Fruit fly (Drosophila melanogaster) whole organism, embryonic: ENCODE measurements around the gene CG46463.
A peak's percentile ranks its signal among the peaks of the same experiment; 100 is the strongest.

ENCODE experiments used
- Aef1 ChIP-seq: fragments of 200-800 bp; sonication (Bioruptor generic); IDR thresholded peaks from 3 replicates; pipeline ENCODE4 v1.3.6; 2022; ENCODE audit warnings: missing biosample characterization, missing genetic modification characterization
- CG12236 ChIP-seq: fragments of 200-800 bp; sonication (Bioruptor generic); optimal IDR thresholded peaks from 2 replicates; lab custom pipeline; 2016; ENCODE audit warnings: missing biosample characterization, missing genetic modification characterization
- CG12744 ChIP-seq: fragments of 200-800 bp; sonication (Bioruptor generic); optimal IDR thresholded peaks from 2 replicates; lab custom pipeline; 2016; ENCODE audit warnings: missing biosample characterization, missing genetic modification characterization
- CG14860 ChIP-seq: fragments of 200-800 bp; sonication (Bioruptor generic); IDR thresholded peaks from 3 replicates; pipeline ENCODE4 v1.3.6; 2022; ENCODE audit warnings: missing biosample characterization, missing genetic modification characterization; ENCODE audit not compliant: partially characterized antibody
- CG15011 ChIP-seq: fragments of 200-800 bp; sonication (Bioruptor generic); optimal IDR thresholded peaks from 3 replicates; lab custom pipeline; 2018; ENCODE audit warnings: missing biosample characterization, mild to moderate bottlenecking, missing genetic modification characterization
- CG16815 ChIP-seq: fragments of 200-800 bp; sonication (Bioruptor generic); optimal IDR thresholded peaks from 3 replicates; lab custom pipeline; 2017; ENCODE audit warnings: missing biosample characterization, mild to moderate bottlenecking, missing genetic modification characterization
- CG16863 ChIP-seq: fragments of 200-800 bp; sonication (Bioruptor generic); optimal IDR thresholded peaks from 3 replicates; lab custom pipeline; 2016; ENCODE audit warnings: missing biosample characterization, missing genetic modification characterization
- CG1832 ChIP-seq: fragments of 200-800 bp; sonication (Bioruptor generic); optimal IDR thresholded peaks from 2 replicates; lab custom pipeline; 2017; ENCODE audit warnings: missing biosample characterization, mild to moderate bottlenecking, missing genetic modification characterization, inconsistent platforms
- CG2875 ChIP-seq: fragments of 200-800 bp; sonication (Bioruptor generic); optimal IDR thresholded peaks from 2 replicates; lab custom pipeline; 2017; ENCODE audit warnings: missing biosample characterization, mild to moderate bottlenecking, missing genetic modification characterization, missing genetic modification reagents
- CG3065 ChIP-seq: fragments of 200-800 bp; sonication (Bioruptor generic); optimal IDR thresholded peaks from 2 replicates; lab custom pipeline; 2016; ENCODE audit warnings: missing biosample characterization, missing genetic modification characterization
- CG3163 ChIP-seq: fragments of 200-800 bp; sonication (Bioruptor generic); optimal IDR thresholded peaks from 3 replicates; lab custom pipeline; 2016; ENCODE audit warnings: missing biosample characterization, missing genetic modification characterization
- CG3726 ChIP-seq: fragments of 200-800 bp; sonication (Bioruptor generic); IDR thresholded peaks from 3 replicates; pipeline ENCODE4, ENCODE4 v1.3.6; 2022; ENCODE audit warnings: missing biosample characterization, missing genetic modification characterization
- CG42726 ChIP-seq: fragments of 200-800 bp; sonication (Bioruptor generic); IDR thresholded peaks from 2 replicates; pipeline ENCODE4 v1.3.6; 2022; ENCODE audit warnings: missing biosample characterization, missing genetic modification characterization; ENCODE audit not compliant: partially characterized antibody
- CG4282 ChIP-seq: fragments of 200-800 bp; sonication (Bioruptor generic); optimal IDR thresholded peaks from 2 replicates; lab custom pipeline; 2016; ENCODE audit warnings: missing biosample characterization, missing genetic modification characterization
- CG4360 ChIP-seq: fragments of 200-800 bp; sonication (Bioruptor generic); IDR thresholded peaks from 2 replicates; pipeline ENCODE4 v1.3.6; 2022; ENCODE audit warnings: missing biosample characterization, missing genetic modification characterization
- CG6813 ChIP-seq: fragments of 200-800 bp; sonication (Bioruptor generic); optimal IDR thresholded peaks from 2 replicates; lab custom pipeline; 2017; ENCODE audit warnings: missing biosample characterization, missing genetic modification characterization, mild to moderate bottlenecking, moderate library complexity, missing genetic modification reagents
- CG7372 ChIP-seq: fragments of 200-800 bp; sonication (Bioruptor generic); IDR thresholded peaks from 2 replicates; pipeline ENCODE4 v1.3.6; 2022; ENCODE audit warnings: missing biosample characterization, missing genetic modification characterization
- CG7556 ChIP-seq: fragments of 200-800 bp; sonication (Bioruptor generic); optimal IDR thresholded peaks from 2 replicates; lab custom pipeline; 2017; ENCODE audit warnings: missing biosample characterization, mild to moderate bottlenecking, missing genetic modification characterization
- CG7928 ChIP-seq: fragments of 200-800 bp; sonication (Bioruptor generic); optimal IDR thresholded peaks from 2 replicates; lab custom pipeline; 2017; ENCODE audit warnings: missing biosample characterization, mild to moderate bottlenecking, missing genetic modification characterization
- CG8089 ChIP-seq: fragments of 200-800 bp; sonication (Bioruptor generic); optimal IDR thresholded peaks from 3 replicates; lab custom pipeline; 2016; ENCODE audit warnings: missing biosample characterization, missing genetic modification characterization
- CrebB ChIP-seq: fragments of 200-800 bp; sonication (Bioruptor generic); optimal IDR thresholded peaks from 3 replicates; lab custom pipeline; 2018; ENCODE audit warnings: missing biosample characterization, mild to moderate bottlenecking, missing genetic modification characterization
- Dip2 ChIP-seq: fragments of 200-800 bp; sonication (Bioruptor generic); IDR thresholded peaks from 2 replicates; pipeline ENCODE4 v1.3.6; 2022; ENCODE audit warnings: missing biosample characterization, missing genetic modification characterization
- Hr51 ChIP-seq, 2 experiments: fragments of 200-800 bp; sonication (Bioruptor generic); optimal IDR thresholded peaks; 2 replicates in 1 of 2; 3 replicates in 1 of 2; lab custom pipeline; 2016 to 2018; ENCODE audit warnings: missing biosample characterization in 2 of 2, missing genetic modification characterization in 2 of 2, mild to moderate bottlenecking in 1 of 2, moderate library complexity in 1 of 2
- Jarid2 ChIP-seq: fragments of 200-800 bp; sonication (Bioruptor generic); optimal IDR thresholded peaks from 3 replicates; lab custom pipeline; 2017; ENCODE audit warnings: mild to moderate bottlenecking, missing biosample characterization, missing genetic modification reagents, missing genetic modification characterization
- Med ChIP-seq: fragments of 200-800 bp; sonication (Bioruptor generic); peaks from one replicate; lab custom pipeline; 2016; ENCODE audit warnings: missing biosample characterization, missing genetic modification characterization, mild to moderate bottlenecking, inconsistent platforms, moderate library complexity
- Oli ChIP-seq: fragments of 200-800 bp; sonication (Bioruptor generic); optimal IDR thresholded peaks from 2 replicates; lab custom pipeline; 2018; ENCODE audit warnings: missing biosample characterization, mild to moderate bottlenecking, missing genetic modification characterization, moderate library complexity
- Usf ChIP-seq: fragments of 200-800 bp; sonication (Bioruptor generic); optimal IDR thresholded peaks from 2 replicates; lab custom pipeline; 2017; ENCODE audit warnings: missing genotype, missing biosample characterization, missing genetic modification characterization
- ap ChIP-seq: fragments of 200-800 bp; sonication (Bioruptor generic); IDR thresholded peaks from 2 replicates; pipeline ENCODE4 v1.3.6; 2022; ENCODE audit warnings: missing biosample characterization, missing genetic modification characterization
- bcd ChIP-seq: fragments of 200-800 bp; sonication (Bioruptor generic); optimal IDR thresholded peaks from 2 replicates; lab custom pipeline; 2017; ENCODE audit warnings: missing biosample characterization, mild to moderate bottlenecking, missing genetic modification characterization
- croc ChIP-seq: fragments of 200-800 bp; sonication (Bioruptor generic); conservative IDR thresholded peaks from 3 replicates; pipeline ENCODE4 v1.3.6; 2022; ENCODE audit warnings: missing biosample characterization, missing genetic modification characterization
- dm ChIP-seq: fragments of 200-800 bp; sonication (Bioruptor generic); optimal IDR thresholded peaks from 3 replicates; lab custom pipeline; 2016; ENCODE audit warnings: missing biosample characterization, missing genetic modification characterization
- dmrt99B ChIP-seq: fragments of 200-800 bp; sonication (Bioruptor generic); optimal IDR thresholded peaks from 2 replicates; lab custom pipeline; 2018; ENCODE audit warnings: missing biosample characterization, mild to moderate bottlenecking, missing genetic modification characterization, moderate library complexity
- esg ChIP-seq: fragments of 200-800 bp; sonication (Bioruptor generic); conservative IDR thresholded peaks from 2 replicates; pipeline ENCODE4 v1.3.6; 2022; ENCODE audit warnings: missing biosample characterization, missing genetic modification characterization
- ewg ChIP-seq: fragments of 200-800 bp; sonication (Bioruptor generic); optimal IDR thresholded peaks from 3 replicates; lab custom pipeline; 2017; ENCODE audit warnings: mild to moderate bottlenecking, missing biosample characterization, missing genetic modification reagents, missing genetic modification characterization
- gfzf ChIP-seq: fragments of 200-800 bp; sonication (Bioruptor generic); optimal IDR thresholded peaks from 2 replicates; lab custom pipeline; 2016; ENCODE audit warnings: missing biosample characterization, mild to moderate bottlenecking, missing genetic modification characterization, moderate library complexity
- grn ChIP-seq: fragments of 200-800 bp; sonication (Bioruptor generic); optimal IDR thresholded peaks from 3 replicates; lab custom pipeline; 2017; ENCODE audit warnings: missing biosample characterization, missing genetic modification characterization
- h ChIP-seq: fragments of >200 bp; optimal IDR thresholded peaks from 2 replicates; lab custom pipeline; 2017
- hbn ChIP-seq: fragments of 200-800 bp; sonication (Bioruptor generic); IDR thresholded peaks from 2 replicates; pipeline ENCODE4 v1.3.6; 2022; ENCODE audit warnings: missing biosample characterization, missing genetic modification characterization; ENCODE audit not compliant: partially characterized antibody
- kah ChIP-seq: fragments of 200-800 bp; sonication (Bioruptor generic); optimal IDR thresholded peaks from 2 replicates; lab custom pipeline; 2018; ENCODE audit warnings: missing biosample characterization, mild to moderate bottlenecking, missing genetic modification characterization
- ken ChIP-seq: fragments of 200-800 bp; sonication (Bioruptor generic); IDR thresholded peaks from 3 replicates; pipeline ENCODE4 v1.3.6; 2022; ENCODE audit warnings: missing biosample characterization, missing genetic modification characterization
- lilli ChIP-seq: fragments of 200-800 bp; sonication (Bioruptor generic); optimal IDR thresholded peaks from 3 replicates; lab custom pipeline; 2016; ENCODE audit warnings: missing biosample characterization, missing genetic modification characterization
- maf-S ChIP-seq: fragments of 200-800 bp; sonication (Bioruptor generic); optimal IDR thresholded peaks from 2 replicates; lab custom pipeline; 2016; ENCODE audit warnings: missing biosample characterization, missing genetic modification characterization
- phol ChIP-seq: fragments of 200-800 bp; sonication (Bioruptor generic); optimal IDR thresholded peaks from 3 replicates; lab custom pipeline; 2018; ENCODE audit warnings: missing biosample characterization, mild to moderate bottlenecking, missing genetic modification characterization, moderate library complexity
- pzg ChIP-seq: fragments of 200-800 bp; sonication (Bioruptor generic); optimal IDR thresholded peaks from 3 replicates; lab custom pipeline; 2018; ENCODE audit warnings: missing biosample characterization, mild to moderate bottlenecking, missing genetic modification characterization, moderate library complexity
- rib ChIP-seq: fragments of 200-800 bp; sonication (Bioruptor generic); IDR thresholded peaks from 2 replicates; pipeline ENCODE4 v1.3.6; 2022; ENCODE audit warnings: missing biosample characterization, missing genetic modification characterization
- salm ChIP-seq: fragments of 200-800 bp; sonication (Bioruptor generic); optimal IDR thresholded peaks from 2 replicates; lab custom pipeline; 2018; ENCODE audit warnings: missing biosample characterization, mild to moderate bottlenecking, missing genetic modification characterization
- sc ChIP-seq, 3 experiments: fragments of >200 bp in 2 of 3; fragments of 200-800 bp in 1 of 3; sonication (Bioruptor generic) in 1 of 3; optimal IDR thresholded peaks; 2 replicates in 2 of 3; 3 replicates in 1 of 3; lab custom pipeline; 2017; ENCODE audit warnings: mild to moderate bottlenecking in 1 of 3, missing biosample characterization in 1 of 3, missing genetic modification characterization in 1 of 3, missing genetic modification reagents in 1 of 3
- schlank ChIP-seq: fragments of 200-800 bp; sonication (Bioruptor generic); optimal IDR thresholded peaks from 2 replicates; lab custom pipeline; 2018; ENCODE audit warnings: missing biosample characterization, mild to moderate bottlenecking, missing genetic modification characterization
- tio ChIP-seq: fragments of 200-800 bp; sonication (Bioruptor generic); optimal IDR thresholded peaks from 2 replicates; lab custom pipeline; 2017; ENCODE audit warnings: missing biosample characterization, missing genetic modification characterization, inconsistent platforms
- vvl ChIP-seq: fragments of 200-800 bp; sonication (Bioruptor generic); IDR thresholded peaks from 2 replicates; pipeline ENCODE4 v1.3.6; 2022; ENCODE audit warnings: missing biosample characterization, missing genetic modification characterization

Gene CG46463

dm6 chr3L:3454921-3455554 is 6.1 kb upstream of the CG46463 start (continued):
- TF ChIP-seq salm: no peak
- TF ChIP-seq bcd (GFP tag; lab: Kevin White, UChicago): no peak
- no peak for TF ChIP-seq CG3065 (GFP tag; lab: Kevin White, UChicago)
- TF ChIP-seq ap (GFP tag; lab: Robert Waterston, UW): no peak
- TF ChIP-seq Med (GFP tag; lab: Kevin White, UChicago): peak; percentile 75
- TF ChIP-seq grn (GFP tag; lab: Kevin White, UChicago): no peak
- no peak for TF ChIP-seq hbn
- TF ChIP-seq Hr51 (GFP tag; optimal IDR thresholded peaks at IDR 0.05; lab: Kevin White, UChicago): peak in 1 of 2 experiments; percentile 27
- no peak for TF ChIP-seq CG4360 (GFP tag; lab: Robert Waterston, UW)
- TF ChIP-seq CG2875 (GFP tag; lab: Kevin White, UChicago): no peak
- TF ChIP-seq sc (optimal IDR thresholded peaks at IDR 0.05; lab: Kevin White, UChicago): no peak
- no peak for TF ChIP-seq sc (GFP tag; optimal IDR thresholded peaks at IDR 0.05; lab: Kevin White, UChicago)
- peak; percentile 34; the same call in 1 of the 2 replicates for TF ChIP-seq CG7372 (GFP tag; lab: Robert Waterston, UW)
- TF ChIP-seq Aef1 (GFP tag; lab: Robert Waterston, UW): no peak
- no peak for TF ChIP-seq CG7928 (GFP tag; lab: Kevin White, UChicago)
- TF ChIP-seq CG12744: no peak
- 0 out of 3 replicates have a peak, but pooled peaks have one; percentile 48 for TF ChIP-seq ken (GFP tag; lab: Robert Waterston, UW)
- no peak for TF ChIP-seq pzg (GFP tag; lab: Kevin White, UChicago)
- TF ChIP-seq CG8089: no peak
- no peak for TF ChIP-seq CG42726
- TF ChIP-seq CG14860 (GFP tag; lab: Robert Waterston, UW): no peak
- TF ChIP-seq Usf (GFP tag; lab: Kevin White, UChicago): no peak
- TF ChIP-seq gfzf: no peak
- no peak for TF ChIP-seq dm (GFP tag; lab: Kevin White, UChicago)
- no peak; the same call in 1 of the 2 replicates for TF ChIP-seq esg (GFP tag; lab: Robert Waterston, UW)
- TF ChIP-seq ewg (GFP tag; lab: Kevin White, UChicago): no peak
- no peak for TF ChIP-seq CG6813 (GFP tag; lab: Kevin White, UChicago)
- no peak for TF ChIP-seq lilli (GFP tag; lab: Kevin White, UChicago)
- no peak for TF ChIP-seq CG3726 (GFP tag; lab: Robert Waterston, UW)
- no peak for TF ChIP-seq maf-S
- TF ChIP-seq CG16815 (GFP tag; lab: Kevin White, UChicago): no peak
- peak; percentile 67 for TF ChIP-seq dmrt99B (tag; lab: Kevin White, UChicago)
- TF ChIP-seq vvl (GFP tag; lab: Robert Waterston, UW): peak; percentile 71; the same call in 1 of the 2 replicates
- TF ChIP-seq CG16863 (GFP tag; lab: Kevin White, UChicago): no peak
- TF ChIP-seq Jarid2 (GFP tag; lab: Kevin White, UChicago): no peak
- TF ChIP-seq rib (GFP tag; lab: Robert Waterston, UW): no peak
- TF ChIP-seq Dip2: no peak
- peak; percentile 46 for TF ChIP-seq Oli (tag; lab: Kevin White, UChicago)
- no peak for TF ChIP-seq h (lab: Kevin White, UChicago)
- TF ChIP-seq CG12236: no peak
- no peak for TF ChIP-seq CG7556 (GFP tag; lab: Kevin White, UChicago)
- TF ChIP-seq schlank (tag; lab: Kevin White, UChicago): no peak
- no peak for TF ChIP-seq CG4282 (GFP tag; lab: Kevin White, UChicago)
- TF ChIP-seq CG1832 (GFP tag; lab: Kevin White, UChicago): no peak
- peak; percentile 4 for TF ChIP-seq tio (GFP tag; lab: Kevin White, UChicago)
- peak; percentile 38; the same call in 1 of the 3 replicates for TF ChIP-seq croc (GFP tag; lab: Robert Waterston, UW)
- TF ChIP-seq CG15011: no peak
- TF ChIP-seq phol (tag; lab: Kevin White, UChicago): peak; percentile 45
- no peak for TF ChIP-seq CG3163 (GFP tag; lab: Kevin White, UChicago)
- no peak for TF ChIP-seq kah
- no peak for TF ChIP-seq CrebB
